Fruit fly (Drosophila melanogaster): ENCODE results near the gene retm.
A peak's percentile ranks its signal among the peaks of the same experiment; 100 is the strongest.

The retm gene

dm6 chr2L:6411089-6411757 is 44.5 kb downstream of the retm start, which contains the start of gene DIP-epsilon:
DIP-epsilon (minus strand) TSS chr2L:6411326.
- TF ChIP-seq svp (GFP tag) (peak; percentile 30), ss (GFP tag; optimal IDR thresholded peaks at IDR 0.05) (no peak), spab (GFP tag; optimal IDR thresholded peaks at IDR 0.05) (no peak), Eip78C (GFP tag) (peak; percentile 33), eg (GFP tag; IDR thresholded peaks at IDR 0.05) (0 out of 3 replicates have a peak, but pooled peaks have one; percentile 35), Eip75B (GFP tag; optimal IDR thresholded peaks at IDR 0.05) (peak; percentile 23)
